Worm (Caenorhabditis elegans) whole organism, L4 larva: Measurements from ENCODE around the gene oac-32.

Experiments used
- ZK546.5 ChIP-seq, 2 experiments: sonication (generic microtip); optimal IDR thresholded peaks; 2 replicates each; lab custom pipeline; 2017; ENCODE audit warnings: missing biosample characterization in 2 of 2, missing genetic modification characterization in 2 of 2
- aly-2 ChIP-seq: sonication (generic microtip); optimal IDR thresholded peaks from 2 replicates; lab custom pipeline; 2018; ENCODE audit warnings: missing biosample characterization, missing genetic modification characterization
- ceh-32 ChIP-seq: sonication (generic microtip); optimal IDR thresholded peaks from 2 replicates; lab custom pipeline; 2016; ENCODE audit warnings: mild to moderate bottlenecking, missing genetic modification characterization, missing compliant biosample characterization; ENCODE audit not compliant: poor library complexity
- ceh-62 ChIP-seq: sonication (generic microtip); optimal IDR thresholded peaks from 2 replicates; lab custom pipeline; 2017; ENCODE audit warnings: missing biosample characterization, missing genetic modification characterization
- ceh-82 ChIP-seq: sonication (generic microtip); optimal IDR thresholded peaks from 2 replicates; lab custom pipeline; 2017; ENCODE audit warnings: missing biosample characterization, missing genetic modification characterization

DNA sequence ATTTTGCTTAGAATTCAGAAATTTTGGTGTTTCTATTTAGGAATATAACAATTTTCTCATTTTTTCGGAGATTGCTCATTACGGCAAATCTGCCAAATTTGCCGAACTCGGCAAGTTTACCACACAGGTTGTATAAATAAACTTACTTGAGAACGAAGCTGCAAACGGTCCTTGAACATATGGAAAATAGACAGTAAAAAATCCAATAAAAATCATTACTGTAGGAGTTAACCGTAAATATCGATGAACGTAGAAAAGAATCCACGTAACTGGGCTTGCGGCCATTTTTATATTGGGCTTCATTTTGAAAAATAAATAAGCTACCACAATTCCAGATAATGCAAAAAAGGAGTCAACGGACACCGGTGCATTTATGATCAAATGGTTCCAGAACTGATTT is 5.3 kb downstream of the oac-32 start:
- TF ChIP-seq ceh-62, result no peak
- TF ChIP-seq ceh-32 (tag; lab: Kevin White, UChicago), result no peak
- TF ChIP-seq aly-2 (tag; lab: Kevin White, UChicago), result no peak
- TF ChIP-seq ceh-82 (tag; lab: Kevin White, UChicago), result no peak
- no peak for TF ChIP-seq ZK546.5 (tag; optimal IDR thresholded peaks at IDR 0.05; lab: Kevin White, UChicago)
